Worm (Caenorhabditis elegans): Measurements from ENCODE around the gene asp-5.

asp-5 gene

ce11 chrV:8318135-8318534, 46.0 kb downstream of the asp-5 start, which contains the start of gene clec-219:
clec-219 (plus strand) TSS chrV:8318435.
- TF ChIP-seq spr-3 (GFP tag; optimal IDR thresholded peaks at IDR 0.05) (no peak), Y105C5A.15 (GFP tag; IDR thresholded peaks at IDR 0.05) (no peak), zip-2 (tag; optimal IDR thresholded peaks at IDR 0.05) (no peak), ZK546.5 (tag; optimal IDR thresholded peaks at IDR 0.05) (no peak), lin-15B (tag; optimal IDR thresholded peaks at IDR 0.05) (no peak), aha-1 (tag) (no peak), daf-16 (GFP tag; optimal IDR thresholded peaks at IDR 0.05) (no peak), daf-16 (tag; optimal IDR thresholded peaks at IDR 0.05) (no peak), lin-1 (GFP tag; IDR thresholded peaks at IDR 0.05) (no peak), snpc-1.2 (GFP tag; IDR thresholded peaks at IDR 0.05) (no peak)

- TF ChIP-seq lin-1 (GFP tag; IDR thresholded peaks at IDR 0.05), result no peak
- TF ChIP-seq nhr-6 (tag; optimal IDR thresholded peaks at IDR 0.05), result no peak
- TF ChIP-seq fos-1 (tag; optimal IDR thresholded peaks at IDR 0.05), result no peak
- TF ChIP-seq aha-1 (tag), result peak; percentile 95
- peak in 1 of 2 experiments; percentile 69 for TF ChIP-seq unc-62 (GFP tag; optimal IDR thresholded peaks at IDR 0.05 in 1 of 2)
- no peak for TF ChIP-seq unc-62 (tag; optimal IDR thresholded peaks at IDR 0.05)
- TF ChIP-seq hif-1 (tag; optimal IDR thresholded peaks at IDR 0.05), result no peak
These were observed 51.4 kb downstream of the asp-5 start for ce11 chrV:8323545-8323944.
